Worm (Caenorhabditis elegans): ENCODE measurements around the gene H03A11.13.
A peak's percentile ranks its signal among the peaks of the same experiment; 100 is the strongest.

Gene H03A11.13

ce11 chrX:15199052-15199451 lies 14.0 kb downstream of the H03A11.13 start, which contains the start of gene snt-7:
TSS of gene snt-7 (minus strand) at chrX:15199152.
- TF ChIP-seq lir-3 (tag; optimal IDR thresholded peaks at IDR 0.05; ENCODE audit: poor library complexity) (no peak), nhr-85 (tag) (no peak), unc-62 (GFP tag; optimal IDR thresholded peaks at IDR 0.05) (no peak), ztf-4 (tag; optimal IDR thresholded peaks at IDR 0.05) (no peak), irx-1 (tag; optimal IDR thresholded peaks at IDR 0.05) (no peak), unc-30 (tag; optimal IDR thresholded peaks at IDR 0.05) (no peak), vab-15 (tag; optimal IDR thresholded peaks at IDR 0.05) (no peak), fkh-8 (tag; optimal IDR thresholded peaks at IDR 0.05) (no peak), mdl-1 (tag; optimal IDR thresholded peaks at IDR 0.05) (no peak), elt-3 (tag; optimal IDR thresholded peaks at IDR 0.05) (no peak), fkh-10 (GFP tag; optimal IDR thresholded peaks at IDR 0.05) (no peak), Y116A8C.19 (tag; optimal IDR thresholded peaks at IDR 0.05; ENCODE audit: borderline replicate concordance) (no peak), alr-1 (tag; optimal IDR thresholded peaks at IDR 0.05; ENCODE audit: borderline replicate concordance) (no peak), C04F5.9 (tag; optimal IDR thresholded peaks at IDR 0.05) (no peak), sptf-1 (tag; optimal IDR thresholded peaks at IDR 0.05) (no peak), sox-4 (tag; optimal IDR thresholded peaks at IDR 0.05) (no peak), efl-3 (GFP tag; optimal IDR thresholded peaks at IDR 0.05) (no peak), ceh-88 (GFP tag; IDR thresholded peaks at IDR 0.05) (no peak), nhr-47 (tag; optimal IDR thresholded peaks at IDR 0.05) (no peak), nhr-20 (tag; optimal IDR thresholded peaks at IDR 0.05) (no peak)

- TF ChIP-seq nhr-11 (tag; optimal IDR thresholded peaks at IDR 0.05) (no peak), nhr-47 (tag; optimal IDR thresholded peaks at IDR 0.05) (peak; percentile 20), hlh-17 (GFP tag; optimal IDR thresholded peaks at IDR 0.05; ENCODE audit: borderline replicate concordance) (no peak), hpl-2 (GFP tag; optimal IDR thresholded peaks at IDR 0.05) (no peak), Y116A8C.19 (tag; optimal IDR thresholded peaks at IDR 0.05; ENCODE audit: borderline replicate concordance) (no peak), unc-98 (GFP tag; IDR thresholded peaks at IDR 0.05) (no peak), ceh-8 (GFP tag; optimal IDR thresholded peaks at IDR 0.05) (no peak), C16A3.4 (tag; optimal IDR thresholded peaks at IDR 0.05) (no peak), fkh-8 (tag; optimal IDR thresholded peaks at IDR 0.05) (peak; percentile 3), lin-14 (GFP tag; optimal IDR thresholded peaks at IDR 0.05) (peak; percentile 27), nhr-77 (tag; optimal IDR thresholded peaks at IDR 0.05) (no peak), alr-1 (tag; optimal IDR thresholded peaks at IDR 0.05; ENCODE audit: borderline replicate concordance) (no peak), ceh-82 (tag; optimal IDR thresholded peaks at IDR 0.05) (no peak), egl-27 (tag; optimal IDR thresholded peaks at IDR 0.05) (no peak), C04F5.9 (tag; optimal IDR thresholded peaks at IDR 0.05) (no peak), ceh-88 (GFP tag; IDR thresholded peaks at IDR 0.05) (no peak), nhr-71 (tag; optimal IDR thresholded peaks at IDR 0.05) (peak; percentile 50), tbx-2 (tag; optimal IDR thresholded peaks at IDR 0.05) (peak; percentile 23), unc-86 (tag; optimal IDR thresholded peaks at IDR 0.05) (peak; percentile 12)
Measured at ce11 chrX:15194283-15194682, 18.7 kb downstream of the H03A11.13 start, which contains the start of gene phat-6. TSS of gene phat-6 (minus strand) at chrX:15194383.

DNA sequence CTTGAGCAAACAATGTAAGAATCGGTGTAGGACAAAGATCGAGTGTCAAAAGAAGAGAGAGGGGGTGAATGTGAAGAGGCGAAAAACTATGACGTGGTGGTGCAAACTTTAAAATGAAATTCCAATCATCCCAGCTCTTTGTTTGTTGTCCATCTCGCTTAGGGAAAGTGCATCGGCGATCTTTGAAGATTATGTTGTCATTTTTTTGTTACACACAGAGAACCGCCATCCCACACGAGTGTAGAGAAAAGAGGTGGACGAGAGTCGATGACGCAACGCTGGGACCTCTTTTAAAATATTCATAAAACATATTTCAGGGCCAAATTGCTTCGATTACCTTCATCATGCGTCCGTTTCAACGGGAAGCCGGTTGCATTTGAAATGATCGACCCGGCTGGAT lies 21.7 kb downstream of the H03A11.13 start:
- no peak for TF ChIP-seq efl-1 (optimal IDR thresholded peaks at IDR 0.05)
- peak in 1 of 2 experiments; percentile 38 for TF ChIP-seq efl-1 (GFP tag; optimal IDR thresholded peaks at IDR 0.05 in 1 of 2)
- TF ChIP-seq lsy-2 (tag; optimal IDR thresholded peaks at IDR 0.05): no peak
- TF ChIP-seq lin-14 (GFP tag; optimal IDR thresholded peaks at IDR 0.05): peak; percentile 38
- no peak for TF ChIP-seq nhr-84 (tag; optimal IDR thresholded peaks at IDR 0.05)

DNA sequence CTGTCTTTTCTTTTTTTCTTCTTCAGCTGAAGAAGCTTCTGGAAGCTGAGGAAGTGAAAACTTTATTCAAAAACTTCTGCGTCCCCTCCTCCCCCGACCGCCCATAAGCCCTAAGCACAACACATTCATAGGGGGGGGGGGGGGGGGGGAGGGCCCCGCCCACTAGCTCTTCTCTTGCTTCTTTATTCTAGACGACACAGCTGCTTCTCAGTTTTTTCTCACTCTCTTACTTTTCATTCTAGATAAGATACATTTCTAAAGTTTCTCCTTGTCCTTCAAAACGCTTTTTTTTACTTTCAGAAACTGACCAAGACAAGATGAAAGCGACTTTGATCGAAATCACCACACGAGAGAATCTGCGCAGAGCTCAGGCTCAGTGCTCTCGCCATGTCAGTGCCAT lies 23.2 kb downstream of the H03A11.13 start, which contains the start of gene T10B10.4:
Gene T10B10.4 (plus strand): TSS at position 301 of the 400 bp plus-strand sequence.
- TF ChIP-seq mdl-1 (tag; optimal IDR thresholded peaks at IDR 0.05) (no peak), egl-27 (tag; optimal IDR thresholded peaks at IDR 0.05) (no peak), nhr-90 (tag; optimal IDR thresholded peaks at IDR 0.05; ENCODE audit: poor library complexity) (no peak), snu-23 (GFP tag; optimal IDR thresholded peaks at IDR 0.05) (no peak), efl-3 (GFP tag; optimal IDR thresholded peaks at IDR 0.05) (no peak), ceh-63 (GFP tag; optimal IDR thresholded peaks at IDR 0.05) (no peak), fkh-4 (tag; optimal IDR thresholded peaks at IDR 0.05; ENCODE audit: borderline replicate concordance) (no peak)
